Worm (Caenorhabditis elegans): ENCODE measurements around the gene C49H3.3.

Gene C49H3.3

DNA sequence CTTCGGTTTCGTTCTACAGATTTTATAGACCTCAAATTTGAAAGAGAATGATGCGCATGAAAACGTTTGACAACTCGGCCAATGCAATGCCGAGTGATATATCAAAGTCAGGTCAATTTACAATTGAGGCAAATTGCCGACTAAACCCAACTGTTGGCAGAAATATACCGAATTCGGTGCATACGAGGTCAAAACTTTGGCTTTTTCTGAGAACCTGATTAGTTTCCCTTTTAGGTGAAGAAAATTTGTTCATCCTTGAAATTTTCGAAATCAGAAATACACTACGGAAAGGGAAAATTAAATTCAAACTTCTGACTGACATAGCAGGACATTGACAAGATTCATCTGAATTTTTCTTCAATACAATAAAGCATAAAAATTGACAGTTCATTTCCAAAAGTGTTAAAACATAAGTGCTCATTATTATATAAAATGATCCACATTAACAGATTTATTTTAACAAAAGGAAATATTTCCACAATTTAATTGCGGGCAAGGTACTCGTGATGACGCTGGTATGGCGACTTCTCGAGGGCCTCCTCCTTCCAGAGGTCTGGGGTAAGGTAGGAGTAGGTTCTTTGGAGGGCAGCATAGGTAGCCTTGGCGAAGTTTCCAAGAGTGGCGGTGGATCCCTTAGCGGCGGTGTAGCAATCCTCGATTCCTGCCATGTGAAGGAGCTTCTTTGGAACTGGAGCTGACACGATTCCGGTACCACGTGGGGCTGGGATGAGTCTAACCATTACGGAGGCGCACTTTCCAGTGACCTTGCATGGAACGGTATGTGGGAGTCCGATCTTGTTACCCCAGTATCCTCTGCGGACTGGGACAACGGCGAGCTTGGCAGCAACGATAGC is 1.1 kb downstream of the C49H3.3 start:
- peak; percentile 12 for TF ChIP-seq ets-4 (GFP tag; optimal IDR thresholded peaks at IDR 0.05)
- TF ChIP-seq him-1 (tag; optimal IDR thresholded peaks at IDR 0.05): no peak
- TF ChIP-seq hrde-1 (tag; optimal IDR thresholded peaks at IDR 0.05; ENCODE audit: borderline replicate concordance): peak; percentile 79
- peak; percentile 39 for TF ChIP-seq xnd-1 (tag; optimal IDR thresholded peaks at IDR 0.05)
- TF ChIP-seq ceh-100 (GFP tag; IDR thresholded peaks at IDR 0.05): peak; percentile 29; the same call in 1 of the 2 replicates
- no peak for TF ChIP-seq egl-18 (GFP tag; IDR thresholded peaks at IDR 0.05)
- no peak for TF ChIP-seq lir-1 (GFP tag; conservative IDR thresholded peaks at IDR 0.05)
- TF ChIP-seq lin-54 (GFP tag; optimal IDR thresholded peaks at IDR 0.05): peak; percentile 69
- TF ChIP-seq tlf-1 (GFP tag; optimal IDR thresholded peaks at IDR 0.05): peak; percentile 58
- peak; percentile 50; the same call in 1 of the 2 replicates for TF ChIP-seq ztf-25 (GFP tag; IDR thresholded peaks at IDR 0.05)
- TF ChIP-seq mes-4 (tag; optimal IDR thresholded peaks at IDR 0.05): no peak
- no peak for TF ChIP-seq sptf-2 (GFP tag; optimal IDR thresholded peaks at IDR 0.05)
- no peak for TF ChIP-seq F57C9.4 (tag; optimal IDR thresholded peaks at IDR 0.05)
- peak; percentile 43 for TF ChIP-seq unc-130 (GFP tag; optimal IDR thresholded peaks at IDR 0.05)
- TF ChIP-seq Y95B8A.8 (GFP tag; IDR thresholded peaks at IDR 0.05): no peak
- no peak for TF ChIP-seq mxl-1 (tag; optimal IDR thresholded peaks at IDR 0.05)
- TF ChIP-seq madf-6 (GFP tag; IDR thresholded peaks at IDR 0.05): peak; percentile 62
- peak; percentile 40 for TF ChIP-seq snpc-4 (GFP tag; optimal IDR thresholded peaks at IDR 0.05)
- peak in 2 of 4 experiments; percentile 32 to 43 for TF ChIP-seq snpc-4 (tag; optimal IDR thresholded peaks at IDR 0.05)
- TF ChIP-seq F39B2.1 (GFP tag; IDR thresholded peaks at IDR 0.05): no peak
- TF ChIP-seq F33H1.4 (GFP tag; IDR thresholded peaks at IDR 0.05): peak; percentile 45
- peak; percentile 80 for TF ChIP-seq B0336.3 (GFP tag; IDR thresholded peaks at IDR 0.05)
- no peak for TF ChIP-seq efl-1 (GFP tag; optimal IDR thresholded peaks at IDR 0.05)
- no peak for TF ChIP-seq lin-35 (GFP tag; optimal IDR thresholded peaks at IDR 0.05)
- no peak for TF ChIP-seq cebp-1 (GFP tag; IDR thresholded peaks at IDR 0.05)
- TF ChIP-seq cebp-1 (tag; optimal IDR thresholded peaks at IDR 0.05): no peak
- TF ChIP-seq F49E8.2 (tag; optimal IDR thresholded peaks at IDR 0.05; ENCODE audit: insufficient read depth): peak; percentile 47
- TF ChIP-seq rcor-1 (GFP tag; IDR thresholded peaks at IDR 0.05): 0 out of 2 replicates have a peak, but pooled peaks have one; percentile 53
- peak; percentile 30 for TF ChIP-seq snpc-1.1 (tag; optimal IDR thresholded peaks at IDR 0.05; ENCODE audit: insufficient read depth)
- TF ChIP-seq D2030.7 (GFP tag; IDR thresholded peaks at IDR 0.05): peak; percentile 15
- 0 out of 2 replicates have a peak, but pooled peaks have one; percentile 81 for TF ChIP-seq cebp-2 (GFP tag; IDR thresholded peaks at IDR 0.05)
- peak; percentile 52 for TF ChIP-seq zfh-2 (GFP tag; conservative IDR thresholded peaks at IDR 0.05)
- no peak for TF ChIP-seq B0019.2 (GFP tag; conservative IDR thresholded peaks at IDR 0.05)
- no peak for TF ChIP-seq hmg-20 (GFP tag; IDR thresholded peaks at IDR 0.05)
- peak; percentile 24; the same call in 1 of the 2 replicates for TF ChIP-seq madf-3 (GFP tag; IDR thresholded peaks at IDR 0.05)
- no peak for TF ChIP-seq sea-2 (GFP tag; IDR thresholded peaks at IDR 0.05)
- TF ChIP-seq repo-1 (tag; optimal IDR thresholded peaks at IDR 0.05): peak; percentile 64
- TF ChIP-seq tbp1 (GFP tag; optimal IDR thresholded peaks at IDR 0.05): peak; percentile 16
- peak; percentile 18 for TF ChIP-seq F52B5.7 (tag; optimal IDR thresholded peaks at IDR 0.05)
- no peak for TF ChIP-seq ceh-79 (tag; optimal IDR thresholded peaks at IDR 0.05)
- TF ChIP-seq aptf-3 (GFP tag; IDR thresholded peaks at IDR 0.05): 0 out of 2 replicates have a peak, but pooled peaks have one; percentile 65
- TF ChIP-seq bed-1 (GFP tag; IDR thresholded peaks at IDR 0.05): no peak
- TF ChIP-seq K11D2.4 (GFP tag; IDR thresholded peaks at IDR 0.05): no peak
- peak; percentile 57; the same call in 1 of the 2 replicates for TF ChIP-seq attf-6 (GFP tag; IDR thresholded peaks at IDR 0.05)
- TF ChIP-seq hmg-1.2 (GFP tag; IDR thresholded peaks at IDR 0.05): peak; percentile 29; the same call in 1 of the 2 replicates
- TF ChIP-seq rec-8 (tag; optimal IDR thresholded peaks at IDR 0.05): no peak

Data from whole organism, young adult.